Fruit fly (Drosophila melanogaster) whole organism, prepupa: ENCODE results near the gene Alg2.

Source experiments
- CG11294 ChIP-seq: fragments of 200-800 bp; sonication (Bioruptor generic); IDR thresholded peaks from 2 replicates; pipeline ENCODE4 v1.3.6; 2022; ENCODE audit warnings: missing biosample characterization, missing genetic modification characterization
- CG11762 ChIP-seq: fragments of 200-800 bp; sonication (Bioruptor generic); optimal IDR thresholded peaks from 3 replicates; lab custom pipeline; 2016; ENCODE audit warnings: missing biosample characterization, missing genetic modification characterization; ENCODE audit not compliant: insufficient read depth
- CG1621 ChIP-seq: fragments of 200-800 bp; sonication (Bioruptor generic); optimal IDR thresholded peaks from 3 replicates; lab custom pipeline; 2018; ENCODE audit warnings: missing biosample characterization, mild to moderate bottlenecking, missing genetic modification characterization
- CG6163 ChIP-seq: fragments of 200-800 bp; sonication (Bioruptor generic); IDR thresholded peaks from 3 replicates; pipeline ENCODE4 v1.3.6; 2022; ENCODE audit warnings: missing biosample characterization, missing genetic modification characterization
- CG8119 ChIP-seq: fragments of 200-800 bp; sonication (Bioruptor generic); IDR thresholded peaks from 3 replicates; pipeline ENCODE4 v1.3.6; 2022; ENCODE audit warnings: missing biosample characterization, missing genetic modification characterization
- Eip75B ChIP-seq: fragments of 200-800 bp; sonication (Bioruptor generic); optimal IDR thresholded peaks from 3 replicates; lab custom pipeline; 2016; ENCODE audit warnings: missing biosample characterization, missing genetic modification characterization
- Gug ChIP-seq: fragments of 200-800 bp; sonication (Bioruptor generic); IDR thresholded peaks from 2 replicates; pipeline ENCODE4 v1.3.6; 2022; ENCODE audit warnings: missing biosample characterization, missing genetic modification characterization
- Smox ChIP-seq: fragments of 200-800 bp; sonication (Bioruptor generic); optimal IDR thresholded peaks from 3 replicates; lab custom pipeline; 2016; ENCODE audit warnings: missing biosample characterization, missing genetic modification characterization
- dac ChIP-seq: fragments of 200-800 bp; sonication (Bioruptor generic); optimal IDR thresholded peaks from 2 replicates; lab custom pipeline; 2017; ENCODE audit warnings: missing biosample characterization, mild to moderate bottlenecking, missing genetic modification characterization
- eg ChIP-seq: fragments of 200-800 bp; sonication (Bioruptor generic); IDR thresholded peaks from 3 replicates; pipeline ENCODE4 v1.3.6; 2022; ENCODE audit warnings: missing biosample characterization, missing genetic modification characterization

dm6 chr3L:3172445-3172844 is 28.8 kb downstream of the Alg2 start, which contains the start of gene CG14963:
- no peak for TF ChIP-seq eg (GFP tag; lab: Robert Waterston, UW)
- no peak for TF ChIP-seq CG1621 (tag; lab: Kevin White, UChicago)
- no peak for TF ChIP-seq Gug (GFP tag; lab: Robert Waterston, UW)
- no peak for TF ChIP-seq Smox (GFP tag; lab: Kevin White, UChicago)
- TF ChIP-seq dac = no peak
- no peak for TF ChIP-seq CG11762
- no peak for TF ChIP-seq CG6163 (GFP tag; lab: Robert Waterston, UW)
- no peak for TF ChIP-seq Eip75B (GFP tag; lab: Kevin White, UChicago)
- TF ChIP-seq CG11294 (GFP tag; lab: Robert Waterston, UW) = no peak
- TF ChIP-seq CG8119 (GFP tag; lab: Robert Waterston, UW) = no peak
